Worm (Caenorhabditis elegans) whole organism, L1 larva: Measurements from ENCODE around the gene mec-3.

Experiments used
- C16A3.4 ChIP-seq: fragments of 150-350 bp; optimal IDR thresholded peaks from 2 replicates; lab custom pipeline; 2014; ENCODE audit warnings: missing biosample characterization, missing genetic modification characterization
- Y116A8C.19 ChIP-seq: sonication (generic microtip); optimal IDR thresholded peaks from 2 replicates; lab custom pipeline; 2016; ENCODE audit warnings: missing compliant biosample characterization, missing genetic modification characterization, borderline replicate concordance
- aha-1 ChIP-seq: fragments of 150-350 bp; optimal IDR thresholded peaks from 2 replicates; lab custom pipeline; 2014; ENCODE audit warnings: missing biosample characterization, missing genetic modification characterization
- ama-1 ChIP-seq: fragments of 150-350 bp; optimal IDR thresholded peaks from 2 replicates; lab custom pipeline; 2014
- dsc-1 ChIP-seq: sonication (generic microtip); optimal IDR thresholded peaks from 2 replicates; lab custom pipeline; 2016; ENCODE audit warnings: mild to moderate bottlenecking, missing genetic modification characterization, missing compliant biosample characterization
- efl-1 ChIP-seq, 4 experiments: fragments of 150-350 bp; optimal IDR thresholded peaks in 3 of 4; peaks in 1 of 4; 1 replicate in 1 of 4; 2 replicates in 3 of 4; lab custom pipeline; 2014; ENCODE audit warnings: missing biosample characterization in 2 of 4, missing genetic modification characterization in 2 of 4, missing genetic modification reagents in 2 of 4
- efl-3 ChIP-seq: fragments of 200-800 bp; sonication (Bioruptor generic); optimal IDR thresholded peaks from 2 replicates; lab custom pipeline; 2018; ENCODE audit warnings: mild to moderate bottlenecking, missing genetic modification characterization, missing compliant biosample characterization
- elt-2 ChIP-seq: sonication (generic microtip); optimal IDR thresholded peaks from 2 replicates; lab custom pipeline; 2016; ENCODE audit warnings: missing genetic modification characterization, mild to moderate bottlenecking, inconsistent platforms, missing compliant biosample characterization, missing genetic modification reagents
- elt-3 ChIP-seq, 6 experiments: fragments of 150-350 bp in 1 of 6; sonication (generic microtip); optimal IDR thresholded peaks; 2 replicates each; lab custom pipeline; 2017 to 2018; ENCODE audit warnings: missing biosample characterization in 6 of 6, missing genetic modification characterization in 6 of 6, inconsistent platforms in 1 of 6
- fkh-10 ChIP-seq: sonication (generic microtip); optimal IDR thresholded peaks from 2 replicates; lab custom pipeline; 2017; ENCODE audit warnings: missing biosample characterization, missing genetic modification reagents, missing genetic modification characterization
- fkh-8 ChIP-seq: sonication (generic microtip); optimal IDR thresholded peaks from 2 replicates; lab custom pipeline; 2016; ENCODE audit warnings: mild to moderate bottlenecking, missing genetic modification characterization, missing compliant biosample characterization
- hlh-17 ChIP-seq: fragments of 200-800 bp; sonication (Bioruptor generic); optimal IDR thresholded peaks from 2 replicates; lab custom pipeline; 2018; ENCODE audit warnings: missing genetic modification characterization, mild to moderate bottlenecking, missing compliant biosample characterization, moderate library complexity, borderline replicate concordance
- hpl-2 ChIP-seq: fragments of 150-350 bp; optimal IDR thresholded peaks from 2 replicates; lab custom pipeline; 2014; ENCODE audit warnings: missing biosample characterization, missing genetic modification reagents, missing genetic modification characterization
- irx-1 ChIP-seq: sonication (generic microtip); optimal IDR thresholded peaks from 2 replicates; lab custom pipeline; 2016; ENCODE audit warnings: missing genetic modification characterization, missing compliant biosample characterization
- isw-1 ChIP-seq: fragments of 200-800 bp; sonication (Bioruptor generic); IDR thresholded peaks from 2 replicates; pipeline ENCODE4 v1.3.6; 2022; ENCODE audit warnings: missing genetic modification characterization, missing compliant biosample characterization
- jun-1 ChIP-seq: fragments of 150-350 bp; optimal IDR thresholded peaks from 2 replicates; lab custom pipeline; 2014; ENCODE audit warnings: missing biosample characterization, missing genetic modification reagents, missing genetic modification characterization
- lin-14 ChIP-seq: fragments of 200-800 bp; sonication (Bioruptor generic); optimal IDR thresholded peaks from 2 replicates; lab custom pipeline; 2018; ENCODE audit warnings: mild to moderate bottlenecking, missing genetic modification characterization, moderate library complexity, missing compliant biosample characterization
- lin-35 ChIP-seq, 2 experiments: fragments of 150-350 bp; optimal IDR thresholded peaks; 2 replicates each; lab custom pipeline; 2014; ENCODE audit warnings: missing biosample characterization in 2 of 2, missing genetic modification characterization in 2 of 2, missing genetic modification reagents in 2 of 2
- lin-39 ChIP-seq: fragments of 150-350 bp; optimal IDR thresholded peaks from 2 replicates; lab custom pipeline; 2014; ENCODE audit warnings: missing biosample characterization, missing genetic modification reagents, missing genetic modification characterization
- lsy-2 ChIP-seq, 2 experiments: fragments of 150-350 bp; optimal IDR thresholded peaks; 2 replicates each; lab custom pipeline; 2014; ENCODE audit warnings: missing biosample characterization in 2 of 2, missing genetic modification characterization in 2 of 2
- mdl-1 ChIP-seq, 2 experiments: fragments of 150-350 bp; optimal IDR thresholded peaks; 2 replicates each; lab custom pipeline; 2014 to 2017; ENCODE audit warnings: missing biosample characterization in 2 of 2, missing genetic modification characterization in 2 of 2, inconsistent platforms in 1 of 2
- mef-2 ChIP-seq: fragments of 150-350 bp; optimal IDR thresholded peaks from 2 replicates; lab custom pipeline; 2014; ENCODE audit warnings: missing biosample characterization, missing genetic modification characterization
- mep-1 ChIP-seq: fragments of 150-350 bp; optimal IDR thresholded peaks from 2 replicates; lab custom pipeline; 2014; ENCODE audit warnings: missing biosample characterization, missing genetic modification characterization
- nhr-20 ChIP-seq: sonication (generic microtip); optimal IDR thresholded peaks from 2 replicates; lab custom pipeline; 2016; ENCODE audit warnings: mild to moderate bottlenecking, missing genetic modification characterization, missing compliant biosample characterization
- nhr-28 ChIP-seq: fragments of 150-350 bp; optimal IDR thresholded peaks from 2 replicates; lab custom pipeline; 2014; ENCODE audit warnings: missing biosample characterization, missing genetic modification characterization
- nhr-71 ChIP-seq: sonication (generic microtip); optimal IDR thresholded peaks from 2 replicates; lab custom pipeline; 2016; ENCODE audit warnings: mild to moderate bottlenecking, missing genetic modification characterization, moderate library complexity, missing compliant biosample characterization
- nhr-90 ChIP-seq: sonication (generic microtip); optimal IDR thresholded peaks from 2 replicates; lab custom pipeline; 2016; ENCODE audit warnings: mild to moderate bottlenecking, missing genetic modification characterization, missing compliant biosample characterization; ENCODE audit not compliant: poor library complexity
- pqm-1 ChIP-seq: sonication (generic microtip); optimal IDR thresholded peaks from 3 replicates; lab custom pipeline; 2017; ENCODE audit warnings: missing biosample characterization, missing genetic modification characterization
- rnt-1 ChIP-seq: sonication (generic microtip); optimal IDR thresholded peaks from 2 replicates; lab custom pipeline; 2016; ENCODE audit warnings: mild to moderate bottlenecking, missing genetic modification characterization, moderate library complexity, missing compliant biosample characterization
- snpc-4 ChIP-seq: fragments of 150-350 bp; optimal IDR thresholded peaks from 2 replicates; lab custom pipeline; 2014; ENCODE audit warnings: missing biosample characterization, missing genetic modification characterization
- sox-4 ChIP-seq: sonication (generic microtip); optimal IDR thresholded peaks from 2 replicates; lab custom pipeline; 2016; ENCODE audit warnings: missing genetic modification characterization, missing compliant biosample characterization
- swsn-7 ChIP-seq: sonication (generic microtip); optimal IDR thresholded peaks from 2 replicates; lab custom pipeline; 2016; ENCODE audit warnings: missing genetic modification characterization, missing compliant biosample characterization
- tlp-1 ChIP-seq: fragments of 150-350 bp; optimal IDR thresholded peaks from 2 replicates; lab custom pipeline; 2014; ENCODE audit warnings: missing biosample characterization, missing genetic modification characterization
- unc-30 ChIP-seq: sonication (generic microtip); optimal IDR thresholded peaks from 2 replicates; lab custom pipeline; 2017; ENCODE audit warnings: missing biosample characterization, missing genetic modification characterization
- unc-86 ChIP-seq: sonication (generic microtip); optimal IDR thresholded peaks from 2 replicates; lab custom pipeline; 2016; ENCODE audit warnings: missing genetic modification characterization, missing compliant biosample characterization
- unc-98 ChIP-seq: fragments of 200-800 bp; sonication (Bioruptor generic); IDR thresholded peaks from 2 replicates; pipeline ENCODE4 v1.3.6; 2022; ENCODE audit warnings: missing genetic modification characterization, missing compliant biosample characterization
- vab-15 ChIP-seq: sonication (generic microtip); optimal IDR thresholded peaks from 2 replicates; lab custom pipeline; 2017; ENCODE audit warnings: missing genotype, mild to moderate bottlenecking, missing genetic modification characterization, missing compliant biosample characterization
- zag-1 ChIP-seq: fragments of 150-350 bp; optimal IDR thresholded peaks from 2 replicates; lab custom pipeline; 2014; ENCODE audit warnings: missing biosample characterization, missing genetic modification characterization
- zip-4 ChIP-seq: fragments of 200-800 bp; sonication (Bioruptor generic); optimal IDR thresholded peaks from 2 replicates; lab custom pipeline; 2018; ENCODE audit warnings: mild to moderate bottlenecking, missing genetic modification characterization, moderate library complexity, missing compliant biosample characterization
- ztf-11 ChIP-seq, 2 experiments: sonication (generic microtip); optimal IDR thresholded peaks; 2 replicates each; lab custom pipeline; 2016 to 2017; ENCODE audit warnings: missing genetic modification characterization in 2 of 2, missing biosample characterization in 1 of 2, missing compliant biosample characterization in 1 of 2
- ztf-4 ChIP-seq: fragments of 150-350 bp; optimal IDR thresholded peaks from 2 replicates; lab custom pipeline; 2014; ENCODE audit warnings: missing biosample characterization, missing genetic modification characterization

The mec-3 gene

ce11 chrIV:10502345-10502744 is 40.7 kb upstream of the mec-3 start (continued):
- TF ChIP-seq lsy-2 (tag; optimal IDR thresholded peaks at IDR 0.05; lab: Kevin White, UChicago), result peak; percentile 4 to 64
- peak; percentile 73 for TF ChIP-seq elt-2 (tag; lab: Kevin White, UChicago)
- peak; percentile 9 for TF ChIP-seq dsc-1 (tag; lab: Kevin White, UChicago)
- peak; percentile 10 for TF ChIP-seq mef-2 (tag; lab: Kevin White, UChicago)
- no peak for TF ChIP-seq hpl-2
- peak in 1 of 2 experiments; percentile 64 for TF ChIP-seq mdl-1 (tag; optimal IDR thresholded peaks at IDR 0.05; lab: Kevin White, UChicago)
- no peak for TF ChIP-seq snpc-4 (tag; lab: Kevin White, UChicago)
- peak; percentile 76 for TF ChIP-seq nhr-71 (tag; lab: Kevin White, UChicago)
- no peak for TF ChIP-seq unc-86 (tag; lab: Kevin White, UChicago)
- no peak for TF ChIP-seq efl-3
- TF ChIP-seq ztf-11 (tag; optimal IDR thresholded peaks at IDR 0.05; lab: Kevin White, UChicago), result no peak
- no peak for TF ChIP-seq zag-1 (tag; lab: Kevin White, UChicago)
- no peak for TF ChIP-seq isw-1 (GFP tag; lab: Robert Waterston, UW)
- TF ChIP-seq rnt-1 (tag; lab: Kevin White, UChicago), result peak; percentile 68
- no peak for TF ChIP-seq zip-4 (GFP tag; lab: Kevin White, UChicago)
- no peak for TF ChIP-seq Y116A8C.19 (tag; lab: Kevin White, UChicago)
- TF ChIP-seq unc-98 (GFP tag; lab: Robert Waterston, UW), result no peak
- no peak for TF ChIP-seq nhr-28 (tag; lab: Kevin White, UChicago)
- peak; percentile 40 for TF ChIP-seq mep-1
- TF ChIP-seq nhr-20 (tag; lab: Kevin White, UChicago), result peak; percentile 32
- peak; percentile 29 for TF ChIP-seq C16A3.4 (tag; lab: Kevin White, UChicago)
- TF ChIP-seq unc-30, result no peak
- TF ChIP-seq nhr-90 (tag; lab: Kevin White, UChicago), result no peak
- TF ChIP-seq sox-4 (tag; lab: Kevin White, UChicago), result no peak
- TF ChIP-seq tlp-1, result no peak
- TF ChIP-seq fkh-10, result no peak
- TF ChIP-seq swsn-7, result peak; percentile 44
- peak; percentile 44 for TF ChIP-seq jun-1 (tag; lab: Kevin White, UChicago)
- peak; percentile 31 for TF ChIP-seq irx-1 (tag; lab: Kevin White, UChicago)
- no peak for TF ChIP-seq hlh-17 (GFP tag; lab: Kevin White, UChicago)
- no peak for TF ChIP-seq elt-3 (tag; optimal IDR thresholded peaks at IDR 0.05; lab: Kevin White, UChicago)
- TF ChIP-seq lin-35 (GFP tag; optimal IDR thresholded peaks at IDR 0.05; lab: Kevin White, UChicago), result peak in 1 of 2 experiments; percentile 71
- TF ChIP-seq aha-1 (tag; lab: Kevin White, UChicago), result no peak
- TF ChIP-seq fkh-8 (tag; lab: Kevin White, UChicago), result peak; percentile 65

ce11 chrIV:10501550-10502240 is 40.0 kb upstream of the mec-3 start, which contains the start of gene tax-6:
Gene tax-6 (minus strand): TSS chrIV:10501600.
- TF ChIP-seq ztf-4, result no peak
- no peak for TF ChIP-seq zag-1 (tag; lab: Kevin White, UChicago)
- no peak for TF ChIP-seq zip-4 (GFP tag; lab: Kevin White, UChicago)
- TF ChIP-seq lin-14, result no peak
- TF ChIP-seq mef-2 (tag; lab: Kevin White, UChicago), result no peak
- no peak for TF ChIP-seq pqm-1 (tag; lab: Kevin White, UChicago)
- no peak for TF ChIP-seq ama-1 (lab: Kevin White, UChicago)
- no peak for TF ChIP-seq hpl-2
- TF ChIP-seq jun-1 (tag; lab: Kevin White, UChicago), result no peak
- no peak for TF ChIP-seq lin-39 (tag; lab: Kevin White, UChicago)
- TF ChIP-seq efl-1 (optimal IDR thresholded peaks at IDR 0.05; lab: Kevin White, UChicago), result no peak
- TF ChIP-seq efl-1 (GFP tag; optimal IDR thresholded peaks at IDR 0.05 in 1 of 2; lab: Kevin White, UChicago), result no peak
- no peak for TF ChIP-seq mdl-1 (tag; optimal IDR thresholded peaks at IDR 0.05; lab: Kevin White, UChicago)
- TF ChIP-seq elt-2 (tag; lab: Kevin White, UChicago), result no peak
- TF ChIP-seq vab-15 (tag; lab: Kevin White, UChicago), result no peak
